Worm (Caenorhabditis elegans) whole organism, L1 larva: ENCODE data around the gene EGAP5.1.
A peak's percentile ranks its signal among the peaks of the same experiment; 100 is the strongest.

Experiments
- C04F5.9 ChIP-seq: sonication (generic microtip); optimal IDR thresholded peaks from 2 replicates; lab custom pipeline; 2016; ENCODE audit warnings: missing genetic modification characterization, missing compliant biosample characterization
- C34B4.2 ChIP-seq: sonication (generic microtip); optimal IDR thresholded peaks from 2 replicates; lab custom pipeline; 2017; ENCODE audit warnings: mild to moderate bottlenecking, missing genetic modification characterization, missing compliant biosample characterization
- F16B12.6 ChIP-seq: fragments of 150-350 bp; optimal IDR thresholded peaks from 2 replicates; lab custom pipeline; 2014; ENCODE audit warnings: missing biosample characterization, missing genetic modification characterization
- Y116A8C.19 ChIP-seq: sonication (generic microtip); optimal IDR thresholded peaks from 2 replicates; lab custom pipeline; 2016; ENCODE audit warnings: missing compliant biosample characterization, missing genetic modification characterization, borderline replicate concordance
- ceh-63 ChIP-seq: fragments of 200-800 bp; sonication (Bioruptor generic); optimal IDR thresholded peaks from 2 replicates; lab custom pipeline; 2018; ENCODE audit warnings: mild to moderate bottlenecking, missing genetic modification characterization, missing compliant biosample characterization
- ceh-82 ChIP-seq, 3 experiments: fragments of 150-350 bp in 1 of 3; sonication (generic microtip) in 2 of 3; optimal IDR thresholded peaks; 2 replicates each; lab custom pipeline; 2014 to 2017; ENCODE audit warnings: missing biosample characterization in 3 of 3, missing genetic modification characterization in 3 of 3
- ceh-88 ChIP-seq: fragments of 200-800 bp; sonication (Bioruptor generic); IDR thresholded peaks from 2 replicates; pipeline ENCODE4 v1.3.6; 2022; ENCODE audit warnings: missing genetic modification characterization, missing compliant biosample characterization
- dpl-1 ChIP-seq, 3 experiments: fragments of 150-350 bp in 2 of 3; sonication (generic microtip) in 1 of 3; optimal IDR thresholded peaks; 2 replicates each; lab custom pipeline; 2014 to 2017; ENCODE audit warnings: missing biosample characterization in 3 of 3, missing genetic modification characterization in 3 of 3, missing genetic modification reagents in 3 of 3
- efl-1 ChIP-seq, 4 experiments: fragments of 150-350 bp; optimal IDR thresholded peaks in 3 of 4; peaks in 1 of 4; 1 replicate in 1 of 4; 2 replicates in 3 of 4; lab custom pipeline; 2014; ENCODE audit warnings: missing biosample characterization in 2 of 4, missing genetic modification characterization in 2 of 4, missing genetic modification reagents in 2 of 4
- egl-13 ChIP-seq: sonication (generic microtip); optimal IDR thresholded peaks from 2 replicates; lab custom pipeline; 2016; ENCODE audit warnings: missing genotype, missing genetic modification reagents, missing genetic modification characterization, missing compliant biosample characterization
- elt-3 ChIP-seq, 6 experiments: fragments of 150-350 bp in 1 of 6; sonication (generic microtip); optimal IDR thresholded peaks; 2 replicates each; lab custom pipeline; 2017 to 2018; ENCODE audit warnings: missing biosample characterization in 6 of 6, missing genetic modification characterization in 6 of 6, inconsistent platforms in 1 of 6
- ets-5 ChIP-seq: fragments of 200-800 bp; sonication (Bioruptor generic); IDR thresholded peaks from 2 replicates; pipeline ENCODE4 v1.3.6; 2022; ENCODE audit warnings: missing genetic modification characterization, missing compliant biosample characterization
- fkh-4 ChIP-seq: sonication (generic microtip); optimal IDR thresholded peaks from 2 replicates; lab custom pipeline; 2016; ENCODE audit warnings: missing compliant biosample characterization, missing genetic modification characterization, borderline replicate concordance
- fkh-8 ChIP-seq: sonication (generic microtip); optimal IDR thresholded peaks from 2 replicates; lab custom pipeline; 2016; ENCODE audit warnings: mild to moderate bottlenecking, missing genetic modification characterization, missing compliant biosample characterization
- fos-1 ChIP-seq: fragments of 150-350 bp; optimal IDR thresholded peaks from 2 replicates; lab custom pipeline; 2014; ENCODE audit warnings: missing biosample characterization, missing genetic modification characterization
- hlh-4 ChIP-seq: sonication (generic microtip); optimal IDR thresholded peaks from 2 replicates; lab custom pipeline; 2016; ENCODE audit warnings: mild to moderate bottlenecking, missing genetic modification characterization, missing compliant biosample characterization
- hpl-2 ChIP-seq: fragments of 150-350 bp; optimal IDR thresholded peaks from 2 replicates; lab custom pipeline; 2014; ENCODE audit warnings: missing biosample characterization, missing genetic modification reagents, missing genetic modification characterization
- irx-1 ChIP-seq: sonication (generic microtip); optimal IDR thresholded peaks from 2 replicates; lab custom pipeline; 2016; ENCODE audit warnings: missing genetic modification characterization, missing compliant biosample characterization
- isw-1 ChIP-seq: fragments of 200-800 bp; sonication (Bioruptor generic); IDR thresholded peaks from 2 replicates; pipeline ENCODE4 v1.3.6; 2022; ENCODE audit warnings: missing genetic modification characterization, missing compliant biosample characterization
- lin-13 ChIP-seq: fragments of 150-350 bp; optimal IDR thresholded peaks from 2 replicates; lab custom pipeline; 2014; ENCODE audit warnings: missing biosample characterization, missing genetic modification reagents, missing genetic modification characterization
- lin-14 ChIP-seq: fragments of 200-800 bp; sonication (Bioruptor generic); optimal IDR thresholded peaks from 2 replicates; lab custom pipeline; 2018; ENCODE audit warnings: mild to moderate bottlenecking, missing genetic modification characterization, moderate library complexity, missing compliant biosample characterization
- lin-15B ChIP-seq: fragments of 150-350 bp; sonication (generic microtip); optimal IDR thresholded peaks from 3 replicates; lab custom pipeline; 2014; ENCODE audit warnings: missing biosample characterization, missing genetic modification characterization
- lin-39 ChIP-seq: fragments of 150-350 bp; optimal IDR thresholded peaks from 2 replicates; lab custom pipeline; 2014; ENCODE audit warnings: missing biosample characterization, missing genetic modification reagents, missing genetic modification characterization
- lir-3 ChIP-seq: sonication (generic microtip); optimal IDR thresholded peaks from 2 replicates; lab custom pipeline; 2016; ENCODE audit warnings: mild to moderate bottlenecking, missing genetic modification characterization, moderate library complexity, missing compliant biosample characterization; ENCODE audit not compliant: poor library complexity
- lsy-2 ChIP-seq, 2 experiments: fragments of 150-350 bp; optimal IDR thresholded peaks; 2 replicates each; lab custom pipeline; 2014; ENCODE audit warnings: missing biosample characterization in 2 of 2, missing genetic modification characterization in 2 of 2
- mab-9 ChIP-seq: fragments of 200-800 bp; sonication (Bioruptor generic); IDR thresholded peaks from 2 replicates; pipeline ENCODE4 v1.3.6; 2022; ENCODE audit warnings: missing genetic modification reagents, missing genetic modification characterization, missing compliant biosample characterization
- mdl-1 ChIP-seq, 2 experiments: fragments of 150-350 bp; optimal IDR thresholded peaks; 2 replicates each; lab custom pipeline; 2014 to 2017; ENCODE audit warnings: missing biosample characterization in 2 of 2, missing genetic modification characterization in 2 of 2, inconsistent platforms in 1 of 2
- mef-2 ChIP-seq: fragments of 150-350 bp; optimal IDR thresholded peaks from 2 replicates; lab custom pipeline; 2014; ENCODE audit warnings: missing biosample characterization, missing genetic modification characterization
- nhr-11 ChIP-seq: fragments of 150-350 bp; optimal IDR thresholded peaks from 2 replicates; lab custom pipeline; 2014; ENCODE audit warnings: missing biosample characterization, missing genetic modification characterization
- nhr-12 ChIP-seq: sonication (generic microtip); optimal IDR thresholded peaks from 2 replicates; lab custom pipeline; 2017; ENCODE audit warnings: missing biosample characterization, missing genetic modification characterization
- nhr-19 ChIP-seq: fragments of 200-800 bp; sonication (Bioruptor generic); conservative IDR thresholded peaks from 2 replicates; pipeline ENCODE4 v1.3.6; 2022; ENCODE audit warnings: missing genetic modification characterization, missing compliant biosample characterization
- nhr-20 ChIP-seq: sonication (generic microtip); optimal IDR thresholded peaks from 2 replicates; lab custom pipeline; 2016; ENCODE audit warnings: mild to moderate bottlenecking, missing genetic modification characterization, missing compliant biosample characterization
- nhr-237 ChIP-seq: fragments of 150-350 bp; optimal IDR thresholded peaks from 2 replicates; lab custom pipeline; 2014; ENCODE audit warnings: missing biosample characterization, missing genetic modification characterization
- nhr-47 ChIP-seq: sonication (generic microtip); optimal IDR thresholded peaks from 2 replicates; lab custom pipeline; 2016; ENCODE audit warnings: mild to moderate bottlenecking, missing genetic modification characterization, moderate library complexity, missing compliant biosample characterization
- nhr-71 ChIP-seq: sonication (generic microtip); optimal IDR thresholded peaks from 2 replicates; lab custom pipeline; 2016; ENCODE audit warnings: mild to moderate bottlenecking, missing genetic modification characterization, moderate library complexity, missing compliant biosample characterization
- nhr-77 ChIP-seq: fragments of 150-350 bp; optimal IDR thresholded peaks from 2 replicates; lab custom pipeline; 2014; ENCODE audit warnings: missing biosample characterization, missing genetic modification characterization
- nhr-90 ChIP-seq: sonication (generic microtip); optimal IDR thresholded peaks from 2 replicates; lab custom pipeline; 2016; ENCODE audit warnings: mild to moderate bottlenecking, missing genetic modification characterization, missing compliant biosample characterization; ENCODE audit not compliant: poor library complexity
- pqm-1 ChIP-seq: sonication (generic microtip); optimal IDR thresholded peaks from 3 replicates; lab custom pipeline; 2017; ENCODE audit warnings: missing biosample characterization, missing genetic modification characterization
- rnt-1 ChIP-seq: sonication (generic microtip); optimal IDR thresholded peaks from 2 replicates; lab custom pipeline; 2016; ENCODE audit warnings: mild to moderate bottlenecking, missing genetic modification characterization, moderate library complexity, missing compliant biosample characterization
- skn-1 ChIP-seq: fragments of 150-350 bp; optimal IDR thresholded peaks from 2 replicates; lab custom pipeline; 2014; ENCODE audit warnings: missing biosample characterization, missing genetic modification characterization
- snpc-4 ChIP-seq: fragments of 150-350 bp; optimal IDR thresholded peaks from 2 replicates; lab custom pipeline; 2014; ENCODE audit warnings: missing biosample characterization, missing genetic modification characterization
- snu-23 ChIP-seq: sonication (generic microtip); optimal IDR thresholded peaks from 2 replicates; lab custom pipeline; 2016; ENCODE audit warnings: missing genetic modification characterization, missing compliant biosample characterization
- sox-4 ChIP-seq: sonication (generic microtip); optimal IDR thresholded peaks from 2 replicates; lab custom pipeline; 2016; ENCODE audit warnings: missing genetic modification characterization, missing compliant biosample characterization
- sptf-1 ChIP-seq: fragments of 150-350 bp; optimal IDR thresholded peaks from 2 replicates; lab custom pipeline; 2014; ENCODE audit warnings: missing biosample characterization, missing genetic modification characterization
- sup-37 ChIP-seq: fragments of 200-800 bp; sonication (Bioruptor generic); optimal IDR thresholded peaks from 2 replicates; lab custom pipeline; 2018; ENCODE audit warnings: mild to moderate bottlenecking, missing genetic modification characterization, missing compliant biosample characterization
- swsn-7 ChIP-seq: sonication (generic microtip); optimal IDR thresholded peaks from 2 replicates; lab custom pipeline; 2016; ENCODE audit warnings: missing genetic modification characterization, missing compliant biosample characterization
- tlp-1 ChIP-seq: fragments of 150-350 bp; optimal IDR thresholded peaks from 2 replicates; lab custom pipeline; 2014; ENCODE audit warnings: missing biosample characterization, missing genetic modification characterization
- unc-130 ChIP-seq: fragments of 150-350 bp; optimal IDR thresholded peaks from 2 replicates; lab custom pipeline; 2017; ENCODE audit warnings: missing biosample characterization, missing genetic modification characterization, inconsistent platforms
- unc-30 ChIP-seq: sonication (generic microtip); optimal IDR thresholded peaks from 2 replicates; lab custom pipeline; 2017; ENCODE audit warnings: missing biosample characterization, missing genetic modification characterization
- unc-62 ChIP-seq: fragments of 150-350 bp; optimal IDR thresholded peaks from 2 replicates; lab custom pipeline; 2014; ENCODE audit warnings: missing biosample characterization, missing genetic modification reagents, missing genetic modification characterization
- unc-86 ChIP-seq: sonication (generic microtip); optimal IDR thresholded peaks from 2 replicates; lab custom pipeline; 2016; ENCODE audit warnings: missing genetic modification characterization, missing compliant biosample characterization
- zag-1 ChIP-seq: fragments of 150-350 bp; optimal IDR thresholded peaks from 2 replicates; lab custom pipeline; 2014; ENCODE audit warnings: missing biosample characterization, missing genetic modification characterization
- zip-4 ChIP-seq: fragments of 200-800 bp; sonication (Bioruptor generic); optimal IDR thresholded peaks from 2 replicates; lab custom pipeline; 2018; ENCODE audit warnings: mild to moderate bottlenecking, missing genetic modification characterization, moderate library complexity, missing compliant biosample characterization

Gene EGAP5.1

ce11 chrX:5119246-5119645 is 43.6 kb upstream of the EGAP5.1 start:
- peak; percentile 26 for TF ChIP-seq irx-1 (tag; lab: Kevin White, UChicago)
- no peak for TF ChIP-seq tlp-1 (tag; lab: Kevin White, UChicago)
- no peak for TF ChIP-seq fos-1 (tag; lab: Kevin White, UChicago)
- peak; percentile 26 to 58 for TF ChIP-seq lsy-2 (tag; optimal IDR thresholded peaks at IDR 0.05; lab: Kevin White, UChicago)
- peak in 1 of 2 experiments; percentile 21 for TF ChIP-seq efl-1 (optimal IDR thresholded peaks at IDR 0.05; lab: Kevin White, UChicago)
- peak in 1 of 2 experiments; percentile 24 for TF ChIP-seq efl-1 (GFP tag; optimal IDR thresholded peaks at IDR 0.05 in 1 of 2; lab: Kevin White, UChicago)
- no peak for TF ChIP-seq ets-5 (GFP tag; lab: Robert Waterston, UW)
- TF ChIP-seq snpc-4 (tag; lab: Kevin White, UChicago) = no peak
- TF ChIP-seq unc-86 (tag; lab: Kevin White, UChicago) = no peak
- peak; percentile 83 for TF ChIP-seq nhr-20 (tag; lab: Kevin White, UChicago)
- TF ChIP-seq nhr-71 (tag; lab: Kevin White, UChicago) = peak; percentile 80
- no peak for TF ChIP-seq egl-13 (tag; lab: Kevin White, UChicago)
- TF ChIP-seq hpl-2 (GFP tag; lab: Kevin White, UChicago) = no peak
- TF ChIP-seq Y116A8C.19 (tag; lab: Kevin White, UChicago) = no peak
- peak; percentile 70 for TF ChIP-seq nhr-90 (tag; lab: Kevin White, UChicago)
- no peak for TF ChIP-seq nhr-12
- TF ChIP-seq nhr-47 (tag; lab: Kevin White, UChicago) = peak; percentile 48
- peak; percentile 33 for TF ChIP-seq swsn-7 (tag; lab: Kevin White, UChicago)
- TF ChIP-seq ceh-82 (tag; optimal IDR thresholded peaks at IDR 0.05; lab: Kevin White, UChicago) = no peak
- no peak for TF ChIP-seq dpl-1 (GFP tag; optimal IDR thresholded peaks at IDR 0.05; lab: Kevin White, UChicago)
- TF ChIP-seq nhr-11 (tag; lab: Kevin White, UChicago) = no peak
- no peak for TF ChIP-seq fkh-8 (tag; lab: Kevin White, UChicago)
- TF ChIP-seq sup-37 (GFP tag; lab: Kevin White, UChicago) = no peak
- no peak for TF ChIP-seq ceh-88 (GFP tag; lab: Robert Waterston, UW)
- no peak for TF ChIP-seq ceh-63 (GFP tag; lab: Kevin White, UChicago)
- no peak for TF ChIP-seq isw-1 (GFP tag; lab: Robert Waterston, UW)
- no peak for TF ChIP-seq lin-39 (tag; lab: Kevin White, UChicago)
- TF ChIP-seq C04F5.9 (tag; lab: Kevin White, UChicago) = no peak
- no peak for TF ChIP-seq lir-3 (tag; lab: Kevin White, UChicago)
- TF ChIP-seq nhr-237 (tag; lab: Kevin White, UChicago) = no peak
- no peak for TF ChIP-seq unc-130 (tag; lab: Kevin White, UChicago)
- TF ChIP-seq sptf-1 = no peak
- peak; percentile 47 for TF ChIP-seq nhr-19
- peak in 3 of 6 experiments; percentile 16 to 82 (median 51) for TF ChIP-seq elt-3 (tag; optimal IDR thresholded peaks at IDR 0.05; lab: Kevin White, UChicago)
- TF ChIP-seq lin-14 (GFP tag; lab: Kevin White, UChicago) = peak; percentile 82
- TF ChIP-seq zag-1 (tag; lab: Kevin White, UChicago) = no peak
- TF ChIP-seq C34B4.2 (tag; lab: Kevin White, UChicago) = no peak
- no peak for TF ChIP-seq unc-62 (GFP tag; lab: Kevin White, UChicago)
- TF ChIP-seq rnt-1 (tag; lab: Kevin White, UChicago) = peak; percentile 59
- no peak for TF ChIP-seq sox-4 (tag; lab: Kevin White, UChicago)
- peak; percentile 28 for TF ChIP-seq skn-1 (tag; lab: Kevin White, UChicago)
- TF ChIP-seq unc-30 = no peak
- TF ChIP-seq F16B12.6 = no peak
- TF ChIP-seq lin-13 (GFP tag; lab: Kevin White, UChicago) = no peak
- no peak for TF ChIP-seq lin-15B (tag; lab: Kevin White, UChicago)
- no peak for TF ChIP-seq fkh-4 (tag; lab: Kevin White, UChicago)
- no peak for TF ChIP-seq mef-2 (tag; lab: Kevin White, UChicago)
- TF ChIP-seq nhr-77 = peak; percentile 22
- TF ChIP-seq zip-4 (GFP tag; lab: Kevin White, UChicago) = no peak
- no peak for TF ChIP-seq mab-9 (GFP tag; lab: Robert Waterston, UW)
- peak; percentile 81 for TF ChIP-seq snu-23 (GFP tag; lab: Kevin White, UChicago)
- no peak for TF ChIP-seq hlh-4 (tag; lab: Kevin White, UChicago)
- TF ChIP-seq pqm-1 (tag; lab: Kevin White, UChicago) = no peak
- peak in 1 of 2 experiments; percentile 68 for TF ChIP-seq mdl-1 (tag; optimal IDR thresholded peaks at IDR 0.05; lab: Kevin White, UChicago)
